Worm (Caenorhabditis elegans): ENCODE measurements around the gene srg-40.
A peak's percentile ranks its signal among the peaks of the same experiment; 100 is the strongest.

The srg-40 gene

DNA sequence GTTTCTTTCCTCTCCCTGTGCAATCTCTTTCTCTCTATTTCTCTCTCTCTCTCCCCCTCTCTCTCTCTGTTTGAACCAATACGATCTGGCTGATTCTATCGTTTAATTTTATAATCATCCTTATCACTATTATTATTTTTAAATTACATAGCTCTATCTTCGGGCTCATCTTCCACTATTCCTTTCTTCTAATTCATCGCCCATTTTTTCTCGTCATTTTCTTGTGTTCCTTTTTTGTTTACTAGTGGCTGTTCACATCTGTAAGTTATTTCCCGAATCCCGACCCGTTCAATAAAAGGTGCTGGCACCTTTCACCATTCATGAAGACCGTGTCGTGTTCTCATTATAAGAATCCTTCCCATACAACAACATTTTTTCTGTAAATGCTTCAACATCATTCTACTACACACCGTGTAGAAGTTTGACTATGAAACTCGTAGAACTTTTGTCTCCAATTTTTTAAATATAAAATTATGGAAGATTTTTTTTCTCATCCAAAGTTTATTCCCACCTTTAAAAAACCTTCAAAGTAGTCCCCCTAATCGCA lies 46.1 kb downstream of the srg-40 start (continued):
- TF ChIP-seq ceh-90 (tag; optimal IDR thresholded peaks at IDR 0.05): no peak
- TF ChIP-seq nhr-47 (tag; optimal IDR thresholded peaks at IDR 0.05): peak; percentile 15
- no peak for TF ChIP-seq sptf-1 (tag; optimal IDR thresholded peaks at IDR 0.05)
- no peak for TF ChIP-seq zip-4 (GFP tag; optimal IDR thresholded peaks at IDR 0.05)
- TF ChIP-seq snu-23 (GFP tag; optimal IDR thresholded peaks at IDR 0.05): no peak
- TF ChIP-seq nhr-20 (tag; optimal IDR thresholded peaks at IDR 0.05): peak; percentile 16
- TF ChIP-seq hlh-4 (tag; optimal IDR thresholded peaks at IDR 0.05): no peak
- TF ChIP-seq egl-13 (tag; optimal IDR thresholded peaks at IDR 0.05): no peak

ce11 chrV:11113607-11114006 lies 50.8 kb downstream of the srg-40 start, which contains the start of gene math-33:
Gene math-33 (plus strand): TSS chrV:11113907.
- no peak for TF ChIP-seq nhr-85 (tag)
- TF ChIP-seq Y116A8C.19 (tag; optimal IDR thresholded peaks at IDR 0.05; ENCODE audit: borderline replicate concordance): no peak
- no peak for TF ChIP-seq lir-3 (tag; optimal IDR thresholded peaks at IDR 0.05; ENCODE audit: poor library complexity)
- TF ChIP-seq nhr-84 (tag; optimal IDR thresholded peaks at IDR 0.05): no peak
- no peak for TF ChIP-seq sptf-1 (tag; optimal IDR thresholded peaks at IDR 0.05)
- no peak for TF ChIP-seq lsy-2 (tag; optimal IDR thresholded peaks at IDR 0.05)
